Fruit fly (Drosophila melanogaster) whole organism, embryonic: ENCODE results near the gene Pex1.

Source experiments
- CG10543 ChIP-seq: fragments of 200-800 bp; sonication (Bioruptor generic); optimal IDR thresholded peaks from 3 replicates; lab custom pipeline; 2017; ENCODE audit warnings: missing biosample characterization, mild to moderate bottlenecking, missing genetic modification characterization, moderate library complexity
- CG11723 ChIP-seq: fragments of 200-800 bp; sonication (Bioruptor generic); optimal IDR thresholded peaks from 2 replicates; lab custom pipeline; 2017; ENCODE audit warnings: missing biosample characterization, mild to moderate bottlenecking, missing genetic modification characterization
- CG13123 ChIP-seq: fragments of 200-800 bp; sonication (Bioruptor generic); optimal IDR thresholded peaks from 2 replicates; lab custom pipeline; 2016; ENCODE audit warnings: missing biosample characterization, missing genetic modification characterization
- CG13424 ChIP-seq: fragments of 200-800 bp; sonication (Bioruptor generic); optimal IDR thresholded peaks from 2 replicates; lab custom pipeline; 2019; ENCODE audit warnings: missing biosample characterization, mild to moderate bottlenecking, missing genetic modification characterization, moderate library complexity
- CG14014 ChIP-seq: fragments of 200-800 bp; sonication (Bioruptor generic); IDR thresholded peaks from 2 replicates; pipeline ENCODE4 v1.3.6; 2022; ENCODE audit warnings: missing biosample characterization, missing genetic modification characterization
- CG15479 ChIP-seq: fragments of 200-800 bp; sonication (Bioruptor generic); optimal IDR thresholded peaks from 3 replicates; lab custom pipeline; 2019; ENCODE audit warnings: missing biosample characterization, mild to moderate bottlenecking, missing genetic modification characterization, moderate library complexity
- CG15696 ChIP-seq: fragments of 200-800 bp; sonication (Bioruptor generic); optimal IDR thresholded peaks from 2 replicates; lab custom pipeline; 2019; ENCODE audit warnings: missing biosample characterization, mild to moderate bottlenecking, missing genetic modification characterization, moderate library complexity
- CG1603 ChIP-seq: fragments of 200-800 bp; sonication (Bioruptor generic); optimal IDR thresholded peaks from 2 replicates; lab custom pipeline; 2019; ENCODE audit warnings: missing biosample characterization, mild to moderate bottlenecking, missing genetic modification characterization, moderate library complexity
- CG16779 ChIP-seq: fragments of 200-800 bp; sonication (Bioruptor generic); IDR thresholded peaks from 2 replicates; pipeline ENCODE4 v1.3.6; 2022; ENCODE audit warnings: missing biosample characterization, missing genetic modification characterization
- CG17359 ChIP-seq: fragments of 200-800 bp; sonication (Bioruptor generic); optimal IDR thresholded peaks from 3 replicates; lab custom pipeline; 2018; ENCODE audit warnings: missing biosample characterization, mild to moderate bottlenecking, missing genetic modification characterization, moderate library complexity
- CG17612 ChIP-seq: fragments of 200-800 bp; sonication (Bioruptor generic); IDR thresholded peaks from 2 replicates; pipeline ENCODE4 v1.3.6; 2022; ENCODE audit warnings: missing biosample characterization, missing genetic modification characterization
- CG2116 ChIP-seq: fragments of 200-800 bp; sonication (Bioruptor generic); optimal IDR thresholded peaks from 3 replicates; lab custom pipeline; 2018; ENCODE audit warnings: missing biosample characterization, mild to moderate bottlenecking, missing genetic modification characterization
- CG31388 ChIP-seq: fragments of 200-800 bp; sonication (Bioruptor generic); optimal IDR thresholded peaks from 2 replicates; lab custom pipeline; 2016; ENCODE audit warnings: missing biosample characterization, missing genetic modification characterization
- CG34376 ChIP-seq: fragments of 200-800 bp; sonication (Bioruptor generic); optimal IDR thresholded peaks from 2 replicates; lab custom pipeline; 2018; ENCODE audit warnings: missing biosample characterization, mild to moderate bottlenecking, missing genetic modification characterization
- CG3847 ChIP-seq: fragments of 200-800 bp; sonication (Bioruptor generic); IDR thresholded peaks from 2 replicates; pipeline ENCODE4 v1.3.6; 2022; ENCODE audit warnings: missing biosample characterization, missing genetic modification characterization
- CG4360 ChIP-seq: fragments of 200-800 bp; sonication (Bioruptor generic); IDR thresholded peaks from 2 replicates; pipeline ENCODE4 v1.3.6; 2022; ENCODE audit warnings: missing biosample characterization, missing genetic modification characterization
- CG7372 ChIP-seq: fragments of 200-800 bp; sonication (Bioruptor generic); IDR thresholded peaks from 2 replicates; pipeline ENCODE4 v1.3.6; 2022; ENCODE audit warnings: missing biosample characterization, missing genetic modification characterization
- CG9215 ChIP-seq: fragments of 200-800 bp; sonication (Bioruptor generic); IDR thresholded peaks from 2 replicates; pipeline ENCODE4 v1.3.6; 2022; ENCODE audit warnings: missing biosample characterization, missing genetic modification characterization
- CG9932 ChIP-seq: fragments of 200-800 bp; sonication (Bioruptor generic); IDR thresholded peaks from 2 replicates; pipeline ENCODE4 v1.3.6; 2022; ENCODE audit warnings: missing biosample characterization, missing genetic modification characterization
- Dip2 ChIP-seq: fragments of 200-800 bp; sonication (Bioruptor generic); IDR thresholded peaks from 2 replicates; pipeline ENCODE4 v1.3.6; 2022; ENCODE audit warnings: missing biosample characterization, missing genetic modification characterization
- Ets65A ChIP-seq: fragments of 200-800 bp; sonication (Bioruptor generic); peaks from one replicate; lab custom pipeline; 2016; ENCODE audit warnings: missing biosample characterization, missing genetic modification characterization
- Ets97D ChIP-seq: fragments of 200-800 bp; sonication (Bioruptor generic); optimal IDR thresholded peaks from 3 replicates; lab custom pipeline; 2016; ENCODE audit warnings: missing biosample characterization, missing genetic modification characterization
- Hr39 ChIP-seq: fragments of >200 bp; optimal IDR thresholded peaks from 2 replicates; lab custom pipeline; 2017
- Hr51 ChIP-seq, 2 experiments: fragments of 200-800 bp; sonication (Bioruptor generic); optimal IDR thresholded peaks; 2 replicates in 1 of 2; 3 replicates in 1 of 2; lab custom pipeline; 2016 to 2018; ENCODE audit warnings: missing biosample characterization in 2 of 2, missing genetic modification characterization in 2 of 2, mild to moderate bottlenecking in 1 of 2, moderate library complexity in 1 of 2
- Med ChIP-seq: fragments of 200-800 bp; sonication (Bioruptor generic); peaks from one replicate; lab custom pipeline; 2016; ENCODE audit warnings: missing biosample characterization, missing genetic modification characterization, mild to moderate bottlenecking, inconsistent platforms, moderate library complexity
- NK7.1 ChIP-seq: fragments of 200-800 bp; sonication (Bioruptor generic); optimal IDR thresholded peaks from 3 replicates; lab custom pipeline; 2016; ENCODE audit warnings: missing biosample characterization, missing genetic modification characterization
- Nf-YB ChIP-seq: fragments of 200-800 bp; sonication (Bioruptor generic); optimal IDR thresholded peaks from 3 replicates; lab custom pipeline; 2019; ENCODE audit warnings: missing biosample characterization, mild to moderate bottlenecking, missing genetic modification characterization, moderate library complexity
- Nf-YC ChIP-seq: fragments of 200-800 bp; optimal IDR thresholded peaks from 3 replicates; lab custom pipeline; 2019; ENCODE audit warnings: missing biosample characterization, mild to moderate bottlenecking, missing genetic modification characterization, moderate library complexity
- Poxn ChIP-seq: fragments of 200-800 bp; sonication (Bioruptor generic); IDR thresholded peaks from 2 replicates; pipeline ENCODE4 v1.3.6; 2022; ENCODE audit warnings: missing biosample characterization, missing genetic modification characterization
- Usf ChIP-seq: fragments of 200-800 bp; sonication (Bioruptor generic); optimal IDR thresholded peaks from 2 replicates; lab custom pipeline; 2017; ENCODE audit warnings: missing genotype, missing biosample characterization, missing genetic modification characterization
- abd-A ChIP-seq: fragments of 200-800 bp; sonication (Bioruptor generic); optimal IDR thresholded peaks from 3 replicates; lab custom pipeline; 2019; ENCODE audit warnings: missing biosample characterization, mild to moderate bottlenecking, missing genetic modification characterization, moderate library complexity
- chinmo ChIP-seq: fragments of 200-800 bp; sonication (Bioruptor generic); IDR thresholded peaks from 4 replicates; pipeline ENCODE4 v1.3.6; 2022; ENCODE audit warnings: missing biosample characterization, missing genetic modification characterization; ENCODE audit not compliant: partially characterized antibody
- esg ChIP-seq: fragments of 200-800 bp; sonication (Bioruptor generic); conservative IDR thresholded peaks from 2 replicates; pipeline ENCODE4 v1.3.6; 2022; ENCODE audit warnings: missing biosample characterization, missing genetic modification characterization
- fd64A ChIP-seq: fragments of 200-800 bp; sonication (Bioruptor generic); optimal IDR thresholded peaks from 3 replicates; lab custom pipeline; 2018; ENCODE audit warnings: missing biosample characterization, mild to moderate bottlenecking, missing genetic modification characterization
- gem ChIP-seq: fragments of 200-800 bp; sonication (Bioruptor generic); optimal IDR thresholded peaks from 2 replicates; lab custom pipeline; 2019; ENCODE audit warnings: missing biosample characterization, mild to moderate bottlenecking, missing genetic modification characterization, moderate library complexity
- inv ChIP-seq: fragments of 200-800 bp; sonication (Bioruptor generic); IDR thresholded peaks from 2 replicates; pipeline ENCODE4 v1.3.6; 2022; ENCODE audit warnings: missing biosample characterization, missing genetic modification characterization; ENCODE audit not compliant: partially characterized antibody
- klu ChIP-seq: fragments of 200-800 bp; sonication (Bioruptor generic); IDR thresholded peaks from 2 replicates; pipeline ENCODE4 v1.3.6; 2022; ENCODE audit warnings: missing biosample characterization, missing genetic modification characterization
- mirr ChIP-seq: fragments of 200-800 bp; sonication (Bioruptor generic); optimal IDR thresholded peaks from 3 replicates; lab custom pipeline; 2018; ENCODE audit warnings: missing biosample characterization, mild to moderate bottlenecking, missing genetic modification characterization
- nerfin-1 ChIP-seq: fragments of 200-800 bp; sonication (Bioruptor generic); optimal IDR thresholded peaks from 3 replicates; lab custom pipeline; 2019; ENCODE audit warnings: missing biosample characterization, mild to moderate bottlenecking, missing genetic modification characterization, moderate library complexity
- pros ChIP-seq: fragments of 200-800 bp; sonication (Bioruptor generic); optimal IDR thresholded peaks from 3 replicates; lab custom pipeline; 2019; ENCODE audit warnings: missing biosample characterization, mild to moderate bottlenecking, missing genetic modification characterization, moderate library complexity
- run ChIP-seq: fragments of 200-800 bp; sonication (Bioruptor generic); optimal IDR thresholded peaks from 3 replicates; lab custom pipeline; 2018; ENCODE audit warnings: missing biosample characterization, mild to moderate bottlenecking, missing genetic modification characterization
- scrt ChIP-seq: fragments of 200-800 bp; sonication (Bioruptor generic); optimal IDR thresholded peaks from 2 replicates; lab custom pipeline; 2018; ENCODE audit warnings: missing biosample characterization, mild to moderate bottlenecking, missing genetic modification characterization, moderate library complexity
- seq ChIP-seq: fragments of 200-800 bp; sonication (Bioruptor generic); IDR thresholded peaks from 2 replicates; pipeline ENCODE4 v1.3.6; 2022; ENCODE audit warnings: missing biosample characterization, missing genetic modification characterization
- sisA ChIP-seq: fragments of 200-800 bp; sonication (Bioruptor generic); IDR thresholded peaks from 2 replicates; pipeline ENCODE4 v1.3.6; 2022; ENCODE audit warnings: missing biosample characterization, missing genetic modification characterization
- sqz ChIP-seq: fragments of 200-800 bp; sonication (Bioruptor generic); optimal IDR thresholded peaks from 3 replicates; lab custom pipeline; 2018; ENCODE audit warnings: missing biosample characterization, mild to moderate bottlenecking, missing genetic modification characterization
- toy ChIP-seq: fragments of 200-800 bp; sonication (Bioruptor generic); IDR thresholded peaks from 2 replicates; pipeline ENCODE4 v1.3.6; 2022; ENCODE audit warnings: missing biosample characterization, missing genetic modification characterization
- ttk ChIP-seq: fragments of 200-800 bp; sonication (Bioruptor generic); IDR thresholded peaks from 2 replicates; pipeline ENCODE4 v2.1.2; 2022; ENCODE audit warnings: missing biosample characterization, missing genetic modification characterization
- unc-4 ChIP-seq: fragments of 200-800 bp; sonication (Bioruptor generic); IDR thresholded peaks from 2 replicates; pipeline ENCODE4 v1.3.6; 2022; ENCODE audit warnings: missing biosample characterization, missing genetic modification characterization; ENCODE audit not compliant: partially characterized antibody
- zen ChIP-seq: fragments of 200-800 bp; sonication (Bioruptor generic); optimal IDR thresholded peaks from 3 replicates; lab custom pipeline; 2018; ENCODE audit warnings: missing biosample characterization, mild to moderate bottlenecking, missing genetic modification characterization, moderate library complexity

Gene Pex1

DNA sequence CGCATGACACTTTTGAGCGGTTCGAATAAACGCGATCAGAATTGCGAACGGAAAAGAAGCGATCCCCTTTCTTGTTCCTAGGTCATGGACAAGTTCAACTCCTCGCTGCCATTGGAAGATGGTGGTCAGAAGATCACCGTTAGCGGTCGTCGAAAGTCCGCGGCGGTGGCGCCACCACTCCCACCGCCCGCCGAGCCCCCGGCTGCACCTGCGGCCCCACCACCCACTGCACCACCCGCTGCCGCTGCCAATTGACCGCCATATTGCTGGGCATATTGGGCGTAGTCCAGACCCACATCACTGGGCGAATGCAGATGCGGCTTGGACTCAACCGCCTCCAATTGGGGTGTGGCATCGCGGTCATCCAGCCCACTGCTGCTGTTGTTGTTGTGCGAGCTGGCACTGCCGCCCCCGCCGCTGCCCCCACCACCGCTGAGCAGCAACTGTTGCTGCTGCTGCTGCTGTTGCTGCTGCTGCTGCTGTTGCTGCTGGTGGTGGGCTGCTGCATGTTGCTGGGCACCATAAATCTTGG is 41.3 kb downstream of the Pex1 start:
- TF ChIP-seq ttk (GFP tag; lab: Robert Waterston, UW): no peak
- TF ChIP-seq CG9215 (GFP tag; lab: Robert Waterston, UW): 0 out of 2 replicates have a peak, but pooled peaks have one; percentile 14
- TF ChIP-seq CG4360 (GFP tag; lab: Robert Waterston, UW): 0 out of 2 replicates have a peak, but pooled peaks have one; percentile 37
- peak; percentile 51 for TF ChIP-seq Hr39 (lab: Kevin White, UChicago)
- TF ChIP-seq Ets65A: peak; percentile 62
- no peak for TF ChIP-seq sqz (GFP tag; lab: Kevin White, UChicago)
- peak; percentile 57 for TF ChIP-seq Med
- 0 out of 2 replicates have a peak, but pooled peaks have one; percentile 21 for TF ChIP-seq CG16779
- no peak for TF ChIP-seq CG15479 (GFP tag; lab: Kevin White, UChicago)
- no peak for TF ChIP-seq CG34376 (GFP tag; lab: Kevin White, UChicago)
- TF ChIP-seq, all 482 proteins: peak for 6

dm6 chr3L:14114084-14114483 is 42.4 kb downstream of the Pex1 start:
- TF ChIP-seq Nf-YB (GFP tag; lab: Kevin White, UChicago): peak; percentile 47
- TF ChIP-seq Poxn (GFP tag; lab: Robert Waterston, UW): no peak
- TF ChIP-seq CG17359: no peak
- TF ChIP-seq Dip2 (GFP tag; lab: Robert Waterston, UW): no peak
- peak; percentile 76 for TF ChIP-seq abd-A (tag; lab: Kevin White, UChicago)
- no peak for TF ChIP-seq toy (GFP tag; lab: Robert Waterston, UW)
- no peak for TF ChIP-seq klu (GFP tag; lab: Robert Waterston, UW)
- no peak for TF ChIP-seq CG2116
- no peak for TF ChIP-seq CG3847 (GFP tag; lab: Robert Waterston, UW)
- TF ChIP-seq NK7.1 (GFP tag; lab: Kevin White, UChicago): no peak
- TF ChIP-seq CG13424 (tag; lab: Kevin White, UChicago): no peak
- peak; percentile 69 for TF ChIP-seq pros (GFP tag; lab: Kevin White, UChicago)
- TF ChIP-seq fd64A: no peak
- TF ChIP-seq Usf (GFP tag; lab: Kevin White, UChicago): no peak
- TF ChIP-seq CG31388 (GFP tag; lab: Kevin White, UChicago): no peak
- no peak for TF ChIP-seq CG7372 (GFP tag; lab: Robert Waterston, UW)
- TF ChIP-seq Hr51 (GFP tag; optimal IDR thresholded peaks at IDR 0.05; lab: Kevin White, UChicago): no peak
- peak; percentile 40 for TF ChIP-seq nerfin-1
- TF ChIP-seq esg (GFP tag; lab: Robert Waterston, UW): no peak
- no peak for TF ChIP-seq chinmo
- no peak for TF ChIP-seq CG1603
- TF ChIP-seq run (tag; lab: Kevin White, UChicago): peak; percentile 44
- no peak for TF ChIP-seq unc-4
- no peak for TF ChIP-seq CG11723 (GFP tag; lab: Kevin White, UChicago)
- no peak for TF ChIP-seq CG14014 (GFP tag; lab: Robert Waterston, UW)
- peak; percentile 42; the same call in 1 of the 2 replicates for TF ChIP-seq seq (GFP tag; lab: Robert Waterston, UW)
- no peak for TF ChIP-seq CG13123
- no peak for TF ChIP-seq CG9932 (GFP tag; lab: Robert Waterston, UW)
- TF ChIP-seq gem (tag; lab: Kevin White, UChicago): no peak
- TF ChIP-seq zen (tag; lab: Kevin White, UChicago): no peak
- no peak for TF ChIP-seq inv (GFP tag; lab: Robert Waterston, UW)
- no peak for TF ChIP-seq scrt (GFP tag; lab: Kevin White, UChicago)
- TF ChIP-seq Nf-YC: peak; percentile 60
- no peak for TF ChIP-seq CG17612 (GFP tag; lab: Robert Waterston, UW)
- no peak for TF ChIP-seq sisA (GFP tag; lab: Robert Waterston, UW)
- no peak for TF ChIP-seq Ets97D (GFP tag; lab: Kevin White, UChicago)
- TF ChIP-seq CG10543 (GFP tag; lab: Kevin White, UChicago): no peak
- TF ChIP-seq Med: no peak
- no peak for TF ChIP-seq CG15696 (tag; lab: Kevin White, UChicago)
- TF ChIP-seq mirr: peak; percentile 4
